Worm (Caenorhabditis elegans): ENCODE data around the gene F21A3.4.

DNA sequence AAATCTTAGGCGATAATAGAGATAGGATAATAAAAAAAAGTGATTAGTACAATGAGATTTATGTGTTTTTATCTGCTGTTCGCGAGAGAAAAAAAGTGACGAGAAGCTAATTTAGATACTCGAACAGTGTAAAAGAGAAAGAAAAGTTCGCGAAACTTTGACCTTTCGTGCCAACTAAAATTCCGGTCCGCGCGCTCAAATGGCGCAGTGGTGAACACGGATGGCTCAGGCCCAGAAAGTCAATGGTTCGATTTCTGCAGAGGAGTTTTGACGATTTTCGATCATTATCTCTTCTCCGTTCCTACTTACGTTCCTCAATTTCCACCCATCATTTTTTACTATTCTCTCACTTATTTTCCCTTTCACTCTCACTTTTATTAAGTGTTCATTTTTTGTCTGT is 19.9 kb upstream of the F21A3.4 start:
- TF ChIP-seq aha-1 (tag): no peak
- no peak for TF ChIP-seq lsy-2 (tag; optimal IDR thresholded peaks at IDR 0.05)
- TF ChIP-seq spr-3 (GFP tag; optimal IDR thresholded peaks at IDR 0.05): no peak
- no peak for TF ChIP-seq duxl-1 (tag; optimal IDR thresholded peaks at IDR 0.05; ENCODE audit: poor library complexity)
- TF ChIP-seq saeg-2 (GFP tag; IDR thresholded peaks at IDR 0.05): no peak
- TF ChIP-seq mdl-1 (tag; optimal IDR thresholded peaks at IDR 0.05): no peak
- no peak for TF ChIP-seq F10B5.3 (tag; optimal IDR thresholded peaks at IDR 0.05)
- no peak for TF ChIP-seq lin-15B (tag; optimal IDR thresholded peaks at IDR 0.05)
- TF ChIP-seq dmd-9 (GFP tag; IDR thresholded peaks at IDR 0.05): no peak
